Worm (Caenorhabditis elegans) whole organism, L3 larva: ENCODE data around the gene nep-13.
"Not testable (repeated sequence)": the region's sequence is repeated elsewhere in the genome, so short reads cannot be mapped to it uniquely, and the experiment has no call there.

Experiments used
- R02D3.7 ChIP-seq: fragments of 150-350 bp; optimal IDR thresholded peaks from 2 replicates; lab custom pipeline; 2014; ENCODE audit warnings: missing biosample characterization, missing genetic modification characterization
- ZK546.5 ChIP-seq: sonication (generic microtip); optimal IDR thresholded peaks from 2 replicates; lab custom pipeline; 2017; ENCODE audit warnings: missing biosample characterization, missing genetic modification characterization
- ceh-82 ChIP-seq: fragments of 150-350 bp; optimal IDR thresholded peaks from 2 replicates; lab custom pipeline; 2014; ENCODE audit warnings: missing biosample characterization, missing genetic modification characterization
- ceh-9 ChIP-seq: sonication (generic microtip); optimal IDR thresholded peaks from 2 replicates; lab custom pipeline; 2018; ENCODE audit warnings: missing biosample characterization, missing genetic modification characterization
- egl-27 ChIP-seq: sonication (generic microtip); optimal IDR thresholded peaks from 4 replicates; lab custom pipeline; 2017; ENCODE audit warnings: missing biosample characterization, missing genetic modification reagents, missing genetic modification characterization
- egl-5 ChIP-seq: fragments of 150-350 bp; optimal IDR thresholded peaks from 2 replicates; lab custom pipeline; 2017; ENCODE audit warnings: missing biosample characterization, missing genetic modification reagents, missing genetic modification characterization, inconsistent platforms
- elt-1 ChIP-seq: fragments of 150-350 bp; optimal IDR thresholded peaks from 2 replicates; lab custom pipeline; 2014; ENCODE audit warnings: missing biosample characterization, missing genetic modification characterization
- elt-2 ChIP-seq: sonication (generic microtip); optimal IDR thresholded peaks from 2 replicates; lab custom pipeline; 2016; ENCODE audit warnings: missing genetic modification reagents, mild to moderate bottlenecking, missing genetic modification characterization, missing compliant biosample characterization
- elt-3 ChIP-seq, 3 experiments: fragments of 150-350 bp in 1 of 3; sonication (generic microtip) in 2 of 3; optimal IDR thresholded peaks; 2 replicates in 2 of 3; 4 replicates in 1 of 3; lab custom pipeline; 2014 to 2017; ENCODE audit warnings: missing biosample characterization in 3 of 3, missing genetic modification characterization in 3 of 3
- eor-1 ChIP-seq, 2 experiments: fragments of 150-350 bp; optimal IDR thresholded peaks; 2 replicates each; lab custom pipeline; 2014 to 2018; ENCODE audit warnings: missing biosample characterization in 2 of 2, missing genetic modification characterization in 2 of 2
- fkh-2 ChIP-seq: fragments of 150-350 bp; optimal IDR thresholded peaks from 2 replicates; lab custom pipeline; 2014; ENCODE audit warnings: missing biosample characterization, missing genetic modification reagents, missing genetic modification characterization
- fos-1 ChIP-seq: fragments of 150-350 bp; optimal IDR thresholded peaks from 2 replicates; lab custom pipeline; 2014; ENCODE audit warnings: missing biosample characterization, missing genetic modification characterization
- hmg-11 ChIP-seq: sonication (generic microtip); optimal IDR thresholded peaks from 2 replicates; lab custom pipeline; 2016; ENCODE audit warnings: missing genetic modification characterization, missing compliant biosample characterization
- lin-15B ChIP-seq: fragments of 150-350 bp; optimal IDR thresholded peaks from 2 replicates; lab custom pipeline; 2014; ENCODE audit warnings: missing biosample characterization, missing genetic modification characterization
- mdl-1 ChIP-seq: fragments of 150-350 bp; optimal IDR thresholded peaks from 2 replicates; lab custom pipeline; 2014; ENCODE audit warnings: missing biosample characterization, missing genetic modification characterization
- nfya-1 ChIP-seq: sonication (generic microtip); optimal IDR thresholded peaks from 2 replicates; lab custom pipeline; 2017; ENCODE audit warnings: missing genetic modification characterization, mild to moderate bottlenecking, missing compliant biosample characterization, antibody characterized with exemption, moderate library complexity; ENCODE audit not compliant: insufficient read depth
- nhr-12 ChIP-seq: fragments of 150-350 bp; optimal IDR thresholded peaks from 2 replicates; lab custom pipeline; 2014; ENCODE audit warnings: missing biosample characterization, missing genetic modification characterization
- nhr-23 ChIP-seq: fragments of 150-350 bp; optimal IDR thresholded peaks from 2 replicates; lab custom pipeline; 2014; ENCODE audit warnings: missing biosample characterization, missing genetic modification reagents, missing genetic modification characterization
- nhr-25 ChIP-seq: sonication (generic microtip); optimal IDR thresholded peaks from 2 replicates; lab custom pipeline; 2017; ENCODE audit warnings: missing biosample characterization, missing genetic modification characterization
- nhr-28 ChIP-seq: fragments of 150-350 bp; optimal IDR thresholded peaks from 2 replicates; lab custom pipeline; 2014; ENCODE audit warnings: missing biosample characterization, missing genetic modification characterization
- nhr-67 ChIP-seq: fragments of 150-350 bp; optimal IDR thresholded peaks from 2 replicates; lab custom pipeline; 2014; ENCODE audit warnings: missing biosample characterization, missing genetic modification characterization
- nhr-76 ChIP-seq: fragments of 150-350 bp; sonication (generic microtip); optimal IDR thresholded peaks from 5 replicates; lab custom pipeline; 2014; ENCODE audit warnings: missing biosample characterization, missing genetic modification characterization
- nhr-77 ChIP-seq: fragments of 150-350 bp; optimal IDR thresholded peaks from 2 replicates; lab custom pipeline; 2014; ENCODE audit warnings: missing biosample characterization, missing genetic modification characterization
- pha-4 ChIP-seq: fragments of 150-350 bp; optimal IDR thresholded peaks from 2 replicates; lab custom pipeline; 2014; ENCODE audit warnings: missing biosample characterization, missing genetic modification reagents, missing genetic modification characterization
- pqm-1 ChIP-seq: fragments of 150-350 bp; optimal IDR thresholded peaks from 2 replicates; lab custom pipeline; 2017; ENCODE audit warnings: missing biosample characterization, missing genetic modification characterization, inconsistent platforms
- tbx-2 ChIP-seq: sonication (generic microtip); optimal IDR thresholded peaks from 2 replicates; lab custom pipeline; 2016; ENCODE audit warnings: mild to moderate bottlenecking, missing genetic modification characterization, missing compliant biosample characterization
- unc-39 ChIP-seq: sonication (generic microtip); optimal IDR thresholded peaks from 4 replicates; lab custom pipeline; 2017; ENCODE audit warnings: missing biosample characterization, missing genetic modification characterization
- unc-62 ChIP-seq: fragments of 150-350 bp; sonication (generic microtip); optimal IDR thresholded peaks from 4 replicates; lab custom pipeline; 2014; ENCODE audit warnings: missing biosample characterization, missing genetic modification reagents, missing genetic modification characterization
- zag-1 ChIP-seq: fragments of 150-350 bp; optimal IDR thresholded peaks from 2 replicates; lab custom pipeline; 2014; ENCODE audit warnings: missing biosample characterization, missing genetic modification characterization
- ztf-11 ChIP-seq: fragments of 150-350 bp; optimal IDR thresholded peaks from 2 replicates; lab custom pipeline; 2014; ENCODE audit warnings: missing biosample characterization, missing genetic modification characterization
- ztf-4 ChIP-seq: fragments of 150-350 bp; optimal IDR thresholded peaks from 2 replicates; lab custom pipeline; 2014; ENCODE audit warnings: missing biosample characterization, missing genetic modification characterization

Gene nep-13

DNA sequence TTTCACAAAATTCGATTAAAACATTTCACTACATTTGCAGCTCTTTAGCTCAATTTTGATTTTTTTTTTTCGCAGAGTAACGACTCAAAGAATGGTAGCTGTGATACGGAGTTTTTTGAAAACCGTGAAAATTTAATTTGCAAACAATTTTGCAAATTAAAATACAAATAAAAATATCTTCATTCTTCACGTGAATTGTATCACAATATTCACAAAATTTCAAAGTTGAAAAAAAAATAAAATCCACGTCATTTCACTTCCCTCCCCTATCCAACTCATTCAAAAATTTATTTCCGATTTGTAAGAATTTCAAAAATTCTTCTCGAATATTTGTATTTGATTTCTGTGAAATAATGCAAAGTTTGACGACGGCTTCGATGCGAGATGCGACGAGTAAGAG is 3.8 kb upstream of the nep-13 start, which contains the start of gene wht-4:
wht-4 (plus strand) TSS at position 301 of the 400 bp plus-strand sequence.
- no peak for TF ChIP-seq egl-27 (tag; lab: Kevin White, UChicago)
- no peak for TF ChIP-seq nhr-12 (tag; lab: Kevin White, UChicago)
- no peak for TF ChIP-seq nhr-23 (tag; lab: Kevin White, UChicago)
- TF ChIP-seq egl-5 (tag; lab: Kevin White, UChicago) = no peak
- TF ChIP-seq, all 47 proteins: peak for 0

ce11 chrII:3284558-3284957 is 2.1 kb downstream of the nep-13 start, which contains the start of gene scl-15:
TSS of gene scl-15 (minus strand) at chrII:3284658.
- TF ChIP-seq nhr-28 (tag; lab: Kevin White, UChicago) (no peak), ztf-4 (tag; lab: Kevin White, UChicago) (no peak), zag-1 (tag; lab: Kevin White, UChicago) (no peak), ZK546.5 (tag; lab: Kevin White, UChicago) (no peak), fos-1 (no peak), ceh-82 (no peak), lin-15B (tag; lab: Kevin White, UChicago) (no peak), unc-62 (GFP tag; lab: Kevin White, UChicago) (no peak), mdl-1 (no peak), pha-4 (tag; lab: Kevin White, UChicago) (no peak), elt-1 (no peak), tbx-2 (tag; lab: Kevin White, UChicago) (no peak), ztf-11 (no peak), elt-3 (tag; optimal IDR thresholded peaks at IDR 0.05; lab: Kevin White, UChicago) (no peak), nhr-67 (no peak), nhr-76 (tag; lab: Kevin White, UChicago) (no peak)

ce11 chrII:3287073-3287472 is 4.6 kb downstream of the nep-13 start, which contains the start of gene sri-63:
TSS of gene sri-63 (plus strand) at chrII:3287373.
- TF ChIP-seq nhr-25 (tag; lab: Kevin White, UChicago) (no peak), pqm-1 (tag; lab: Kevin White, UChicago) (no peak), nfya-1 (no peak)

DNA sequence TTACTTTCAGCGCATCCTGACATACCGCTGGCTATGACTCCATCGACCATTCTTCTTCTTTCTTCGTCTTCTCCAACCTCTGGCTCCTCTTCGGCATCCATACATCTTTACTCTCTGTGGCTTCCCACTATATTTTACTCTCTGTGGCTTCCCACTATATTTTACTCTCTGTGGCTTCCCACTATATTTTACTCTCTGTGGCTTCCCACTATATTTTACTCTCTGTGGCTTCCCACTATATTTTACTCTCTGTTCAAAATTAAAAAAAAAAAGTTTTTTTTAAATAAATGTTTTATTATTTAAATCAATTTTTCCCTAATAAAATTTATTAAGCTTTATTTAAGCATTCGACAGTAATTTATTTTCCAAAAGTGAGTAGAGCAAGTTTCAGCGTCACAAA is 8.1 kb downstream of the nep-13 start, which contains the start of gene F39E9.14:
F39E9.14 (minus strand) TSS at position 101 of the 400 bp plus-strand sequence.
- not testable (repeated sequence) for TF ChIP-seq fkh-2 (tag; lab: Kevin White, UChicago); eor-1 (tag; optimal IDR thresholded peaks at IDR 0.05; lab: Kevin White, UChicago); hmg-11

- TF ChIP-seq unc-39 (tag; lab: Kevin White, UChicago) (no peak), R02D3.7 (tag; lab: Kevin White, UChicago) (no peak), pqm-1 (tag; lab: Kevin White, UChicago) (peak; percentile 55), ZK546.5 (tag; lab: Kevin White, UChicago) (no peak), elt-2 (peak; percentile 77)
These were observed 12.7 kb downstream of the nep-13 start, which contains the start of gene btb-17 for ce11 chrII:3295193-3295592. TSS of gene btb-17 (plus strand) at chrII:3295405.

DNA sequence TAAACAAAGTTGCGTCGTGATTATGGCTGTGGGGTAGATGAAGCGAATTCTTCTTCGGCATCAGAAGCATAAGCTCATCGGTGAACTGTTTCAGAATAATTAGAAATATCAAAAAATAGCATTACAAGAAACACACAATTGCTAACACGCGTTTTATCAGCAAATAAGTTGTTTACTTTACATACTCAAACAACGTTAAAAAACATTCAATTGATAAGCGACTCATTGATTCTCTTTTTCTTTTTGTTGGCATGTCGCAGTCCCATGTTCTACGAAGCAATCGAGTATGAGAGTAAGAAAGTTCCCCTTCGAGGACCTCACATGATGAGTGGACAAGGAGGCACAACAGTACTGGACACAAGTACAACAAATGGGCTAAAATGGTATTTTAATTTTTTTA is 14.2 kb downstream of the nep-13 start, which contains the start of gene btb-16:
btb-16 (plus strand) TSS at position 240 of the 400 bp plus-strand sequence.
- TF ChIP-seq pha-4 (tag; lab: Kevin White, UChicago) (peak; percentile 85), pqm-1 (tag; lab: Kevin White, UChicago) (peak; percentile 6), elt-2 (peak; percentile 61), nhr-77 (no peak), ceh-9 (tag; lab: Kevin White, UChicago) (no peak), elt-3 (tag; optimal IDR thresholded peaks at IDR 0.05; lab: Kevin White, UChicago) (no peak)

- TF ChIP-seq fkh-2 (tag; lab: Kevin White, UChicago) = no peak
- no peak for TF ChIP-seq zag-1 (tag; lab: Kevin White, UChicago)
- no peak for TF ChIP-seq elt-3 (tag; optimal IDR thresholded peaks at IDR 0.05; lab: Kevin White, UChicago)
- no peak for TF ChIP-seq pha-4 (tag; lab: Kevin White, UChicago)
- TF ChIP-seq tbx-2 (tag; lab: Kevin White, UChicago) = no peak
- TF ChIP-seq ceh-82 = no peak
- no peak for TF ChIP-seq elt-2
- TF ChIP-seq fos-1 = no peak
These were observed 15.5 kb downstream of the nep-13 start, which contains the start of gene btb-18 for ce11 chrII:3297914-3298313. TSS of gene btb-18 (plus strand) at chrII:3298214.
